Fruit fly (Drosophila melanogaster) whole organism, embryonic: ENCODE data around the gene CG16710.

Experiments
- Adf1 ChIP-seq: fragments of 200-800 bp; sonication (Bioruptor generic); IDR thresholded peaks from 2 replicates; pipeline ENCODE4 v1.3.6; 2022; ENCODE audit warnings: missing biosample characterization, missing genetic modification characterization
- Awh ChIP-seq: fragments of 200-800 bp; sonication (Bioruptor generic); IDR thresholded peaks from 2 replicates; pipeline ENCODE4, ENCODE4 v1.3.6; 2022; ENCODE audit warnings: missing biosample characterization, missing genetic modification characterization
- C15 ChIP-seq: fragments of 200-800 bp; sonication (Bioruptor generic); IDR thresholded peaks from 3 replicates; pipeline ENCODE4 v1.3.6; 2022; ENCODE audit warnings: missing biosample characterization, missing genetic modification characterization
- CG11093 ChIP-seq: fragments of 200-800 bp; sonication (Bioruptor generic); IDR thresholded peaks from 3 replicates; pipeline ENCODE4 v1.3.6; 2022; ENCODE audit warnings: missing biosample characterization, missing genetic modification characterization
- CG11456 ChIP-seq: fragments of 200-800 bp; sonication (Bioruptor generic); IDR thresholded peaks from 3 replicates; pipeline ENCODE4 v1.3.6; 2022; ENCODE audit warnings: missing biosample characterization, missing genetic modification characterization
- CG16813 ChIP-seq: fragments of 200-800 bp; sonication (Bioruptor generic); IDR thresholded peaks from 3 replicates; pipeline ENCODE4 v1.3.6; 2022; ENCODE audit warnings: missing biosample characterization, missing genetic modification characterization; ENCODE audit not compliant: partially characterized antibody
- CG16815 ChIP-seq: fragments of 200-800 bp; sonication (Bioruptor generic); optimal IDR thresholded peaks from 3 replicates; lab custom pipeline; 2017; ENCODE audit warnings: missing biosample characterization, mild to moderate bottlenecking, missing genetic modification characterization
- CG16863 ChIP-seq: fragments of 200-800 bp; sonication (Bioruptor generic); optimal IDR thresholded peaks from 3 replicates; lab custom pipeline; 2016; ENCODE audit warnings: missing biosample characterization, missing genetic modification characterization
- CG17361 ChIP-seq: fragments of 200-800 bp; sonication (Bioruptor generic); IDR thresholded peaks from 3 replicates; pipeline ENCODE4 v1.3.6; 2022; ENCODE audit warnings: missing biosample characterization, missing genetic modification characterization
- CG18599 ChIP-seq: fragments of 200-800 bp; sonication (Bioruptor generic); optimal IDR thresholded peaks from 3 replicates; lab custom pipeline; 2017; ENCODE audit warnings: missing biosample characterization, missing genetic modification characterization, mild to moderate bottlenecking, moderate library complexity, missing genetic modification reagents
- CG2202 ChIP-seq: fragments of 200-800 bp; sonication (Bioruptor generic); optimal IDR thresholded peaks from 2 replicates; lab custom pipeline; 2018; ENCODE audit warnings: missing biosample characterization, mild to moderate bottlenecking, missing genetic modification characterization
- CG3065 ChIP-seq: fragments of 200-800 bp; sonication (Bioruptor generic); optimal IDR thresholded peaks from 2 replicates; lab custom pipeline; 2016; ENCODE audit warnings: missing biosample characterization, missing genetic modification characterization
- CG34422 ChIP-seq: fragments of 200-800 bp; sonication (Bioruptor generic); IDR thresholded peaks from 3 replicates; pipeline ENCODE4 v1.3.6; 2022; ENCODE audit warnings: missing biosample characterization, missing genetic modification characterization
- CG4707 ChIP-seq: fragments of 200-800 bp; sonication (Bioruptor generic); optimal IDR thresholded peaks from 2 replicates; lab custom pipeline; 2018; ENCODE audit warnings: missing biosample characterization, mild to moderate bottlenecking, missing genetic modification characterization, moderate library complexity
- CG4854 ChIP-seq: fragments of 200-800 bp; sonication (Bioruptor generic); optimal IDR thresholded peaks from 2 replicates; lab custom pipeline; 2016; ENCODE audit warnings: missing biosample characterization, missing genetic modification characterization, inconsistent platforms
- CG7928 ChIP-seq: fragments of 200-800 bp; sonication (Bioruptor generic); optimal IDR thresholded peaks from 2 replicates; lab custom pipeline; 2017; ENCODE audit warnings: missing biosample characterization, mild to moderate bottlenecking, missing genetic modification characterization
- CG8359 ChIP-seq: fragments of 200-800 bp; sonication (Bioruptor generic); optimal IDR thresholded peaks from 2 replicates; lab custom pipeline; 2017; ENCODE audit warnings: missing biosample characterization, mild to moderate bottlenecking, missing genetic modification characterization, borderline replicate concordance
- CG8388 ChIP-seq: fragments of 200-800 bp; sonication (Bioruptor generic); optimal IDR thresholded peaks from 2 replicates; lab custom pipeline; 2019; ENCODE audit warnings: missing biosample characterization, mild to moderate bottlenecking, missing genetic modification characterization, moderate library complexity
- CG8765 ChIP-seq: fragments of 200-800 bp; sonication (Bioruptor generic); IDR thresholded peaks from 2 replicates; pipeline ENCODE4 v1.3.6; 2022; ENCODE audit warnings: missing biosample characterization, missing genetic modification characterization
- CG8924 ChIP-seq: fragments of 200-800 bp; optimal IDR thresholded peaks from 3 replicates; lab custom pipeline; 2019; ENCODE audit warnings: missing biosample characterization, mild to moderate bottlenecking, missing genetic modification characterization, moderate library complexity
- Deaf1 ChIP-seq: fragments of 200-800 bp; optimal IDR thresholded peaks from 3 replicates; lab custom pipeline; 2019; ENCODE audit warnings: missing biosample characterization, mild to moderate bottlenecking, missing genetic modification characterization, moderate library complexity
- Dll ChIP-seq: fragments of 200-800 bp; sonication (Bioruptor generic); IDR thresholded peaks from 4 replicates; pipeline ENCODE4 v1.3.6; 2022; ENCODE audit warnings: missing biosample characterization, missing genetic modification characterization; ENCODE audit not compliant: partially characterized antibody
- E2f2 ChIP-seq: fragments of 200-800 bp; sonication (Bioruptor generic); IDR thresholded peaks from 2 replicates; pipeline ENCODE4 v1.3.6; 2022; ENCODE audit warnings: missing biosample characterization, missing genetic modification characterization
- HLH3B ChIP-seq: fragments of 200-800 bp; sonication (Bioruptor generic); IDR thresholded peaks from 2 replicates; pipeline ENCODE4 v1.3.6; 2022; ENCODE audit warnings: missing biosample characterization, missing genetic modification characterization
- HmgZ ChIP-seq: fragments of 200-800 bp; sonication (Bioruptor generic); optimal IDR thresholded peaks from 2 replicates; lab custom pipeline; 2018; ENCODE audit warnings: missing biosample characterization, mild to moderate bottlenecking, missing genetic modification characterization
- MTF-1 ChIP-seq: fragments of 200-800 bp; sonication (Bioruptor generic); optimal IDR thresholded peaks from 2 replicates; lab custom pipeline; 2018; ENCODE audit warnings: missing biosample characterization, mild to moderate bottlenecking, missing genetic modification characterization, borderline replicate concordance
- Mrtf ChIP-seq: fragments of 200-800 bp; sonication (Bioruptor generic); IDR thresholded peaks from 3 replicates; pipeline ENCODE4 v1.3.6; 2022; ENCODE audit warnings: missing biosample characterization, missing genetic modification characterization
- Ptx1 ChIP-seq: fragments of 200-800 bp; sonication (Bioruptor generic); IDR thresholded peaks from 2 replicates; pipeline ENCODE4 v1.3.6; 2022; ENCODE audit warnings: missing biosample characterization, missing genetic modification characterization
- Ravus ChIP-seq: fragments of 200-800 bp; sonication (Bioruptor generic); IDR thresholded peaks from 2 replicates; pipeline ENCODE4 v1.3.6; 2022; ENCODE audit warnings: missing biosample characterization, missing genetic modification characterization
- Trl ChIP-seq, 3 experiments: fragments of >200 bp in 2 of 3; fragments of 200-800 bp in 1 of 3; sonication (Bioruptor generic) in 1 of 3; optimal IDR thresholded peaks; 2 replicates in 1 of 3; 3 replicates in 2 of 3; lab custom pipeline; 2016 to 2017; ENCODE audit warnings: missing biosample characterization in 1 of 3, missing genetic modification characterization in 1 of 3
- Usf ChIP-seq: fragments of 200-800 bp; sonication (Bioruptor generic); optimal IDR thresholded peaks from 2 replicates; lab custom pipeline; 2017; ENCODE audit warnings: missing genotype, missing biosample characterization, missing genetic modification characterization
- bab2 ChIP-seq: fragments of 200-800 bp; sonication (Bioruptor generic); optimal IDR thresholded peaks from 2 replicates; lab custom pipeline; 2016; ENCODE audit warnings: missing biosample characterization, missing genetic modification characterization
- bcd ChIP-seq: fragments of 200-800 bp; sonication (Bioruptor generic); optimal IDR thresholded peaks from 2 replicates; lab custom pipeline; 2017; ENCODE audit warnings: missing biosample characterization, mild to moderate bottlenecking, missing genetic modification characterization
- bsh ChIP-seq, 2 experiments: fragments of 200-800 bp; sonication (Bioruptor generic); optimal IDR thresholded peaks; 2 replicates each; lab custom pipeline; 2017 to 2018; ENCODE audit warnings: mild to moderate bottlenecking in 2 of 2, missing biosample characterization in 2 of 2, missing genetic modification characterization in 2 of 2, moderate library complexity in 1 of 2
- croc ChIP-seq: fragments of 200-800 bp; sonication (Bioruptor generic); conservative IDR thresholded peaks from 3 replicates; pipeline ENCODE4 v1.3.6; 2022; ENCODE audit warnings: missing biosample characterization, missing genetic modification characterization
- cwo ChIP-seq: fragments of 200-800 bp; sonication (Bioruptor generic); optimal IDR thresholded peaks from 3 replicates; lab custom pipeline; 2017; ENCODE audit warnings: missing biosample characterization, missing genetic modification characterization, mild to moderate bottlenecking, moderate library complexity, missing genetic modification reagents
- danr ChIP-seq: fragments of 200-800 bp; sonication (Bioruptor generic); IDR thresholded peaks from 2 replicates; pipeline ENCODE4 v1.3.6; 2022; ENCODE audit warnings: missing biosample characterization, missing genetic modification characterization
- dmrt11E ChIP-seq: fragments of 200-800 bp; sonication (Bioruptor generic); optimal IDR thresholded peaks from 3 replicates; lab custom pipeline; 2018; ENCODE audit warnings: missing biosample characterization, mild to moderate bottlenecking, missing genetic modification characterization, moderate library complexity
- esg ChIP-seq: fragments of 200-800 bp; sonication (Bioruptor generic); conservative IDR thresholded peaks from 2 replicates; pipeline ENCODE4 v1.3.6; 2022; ENCODE audit warnings: missing biosample characterization, missing genetic modification characterization
- gce ChIP-seq: fragments of 200-800 bp; sonication (Bioruptor generic); IDR thresholded peaks from 3 replicates; pipeline ENCODE4 v1.3.6; 2022; ENCODE audit warnings: missing biosample characterization, missing genetic modification characterization
- h ChIP-seq: fragments of >200 bp; optimal IDR thresholded peaks from 2 replicates; lab custom pipeline; 2017
- hbn ChIP-seq: fragments of 200-800 bp; sonication (Bioruptor generic); IDR thresholded peaks from 2 replicates; pipeline ENCODE4 v1.3.6; 2022; ENCODE audit warnings: missing biosample characterization, missing genetic modification characterization; ENCODE audit not compliant: partially characterized antibody
- mirr ChIP-seq: fragments of 200-800 bp; sonication (Bioruptor generic); optimal IDR thresholded peaks from 3 replicates; lab custom pipeline; 2018; ENCODE audit warnings: missing biosample characterization, mild to moderate bottlenecking, missing genetic modification characterization
- mld ChIP-seq: fragments of 200-800 bp; sonication (Bioruptor generic); IDR thresholded peaks from 3 replicates; pipeline ENCODE4 v1.3.6; 2022; ENCODE audit warnings: missing biosample characterization, missing genetic modification characterization; ENCODE audit not compliant: partially characterized antibody
- nerfin-1 ChIP-seq: fragments of 200-800 bp; sonication (Bioruptor generic); optimal IDR thresholded peaks from 3 replicates; lab custom pipeline; 2019; ENCODE audit warnings: missing biosample characterization, mild to moderate bottlenecking, missing genetic modification characterization, moderate library complexity
- slbo ChIP-seq: fragments of 200-800 bp; sonication (Bioruptor generic); IDR thresholded peaks from 2 replicates; pipeline ENCODE4 v1.3.6; 2022; ENCODE audit warnings: missing biosample characterization, missing genetic modification characterization
- tup ChIP-seq: fragments of 200-800 bp; sonication (Bioruptor generic); optimal IDR thresholded peaks from 2 replicates; lab custom pipeline; 2016; ENCODE audit warnings: missing biosample characterization, mild to moderate bottlenecking, missing genetic modification characterization, moderate library complexity
- usp ChIP-seq: fragments of >200 bp; optimal IDR thresholded peaks from 2 replicates; lab custom pipeline; 2017; ENCODE audit warnings: missing biosample characterization, missing genetic modification characterization

Gene CG16710

DNA sequence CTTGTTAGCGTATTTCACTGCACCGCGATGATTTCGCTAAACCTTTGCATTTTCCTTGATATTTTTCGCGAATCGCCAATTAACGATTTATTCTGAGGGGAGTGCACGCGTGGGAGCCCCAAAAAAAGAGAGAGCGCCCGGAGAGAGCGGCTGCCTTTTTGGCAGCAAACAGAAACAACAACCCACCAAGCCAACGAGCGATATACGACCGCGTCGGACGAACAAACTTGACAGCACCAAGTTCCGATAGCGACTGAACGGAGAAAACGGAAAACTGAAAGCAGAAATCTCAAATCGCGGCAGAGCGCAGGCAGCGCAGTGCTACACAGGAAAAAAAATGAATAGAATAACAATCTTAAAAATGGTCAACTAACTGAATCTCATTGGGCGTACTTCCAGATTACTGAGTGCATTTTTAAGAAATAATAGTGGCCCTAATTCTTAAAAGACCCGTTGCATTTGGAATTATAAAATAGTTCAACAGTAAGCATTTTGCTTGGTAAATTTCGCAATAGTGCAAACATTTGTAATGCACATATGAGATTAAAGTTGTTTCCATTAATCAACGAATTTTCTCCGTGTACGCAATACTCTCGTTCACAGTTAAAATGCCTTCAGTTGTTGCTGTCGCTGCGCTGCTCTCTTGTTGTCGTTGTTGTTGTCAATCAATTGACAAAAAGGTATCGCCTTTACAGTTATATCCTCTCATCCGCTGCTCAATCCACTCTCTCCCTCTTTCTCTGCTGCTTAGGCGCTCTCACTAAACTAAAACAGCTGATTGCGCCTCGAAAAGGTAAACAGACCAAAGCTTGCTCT is 12.7 kb upstream of the CG16710 start, which contains the start of gene CG31145 (continued):
- TF ChIP-seq HLH3B (peak; percentile 99), CG7928 (peak; percentile 86), Dll (GFP tag; lab: Robert Waterston, UW) (no peak), CG8765 (GFP tag; lab: Robert Waterston, UW) (peak; percentile 93), croc (GFP tag; lab: Robert Waterston, UW) (peak; percentile 99), CG8359 (peak; percentile 96), HmgZ (tag; lab: Kevin White, UChicago) (peak; percentile 100), E2f2 (GFP tag; lab: Robert Waterston, UW) (peak; percentile 92), CG16813 (0 out of 3 replicates have a peak, but pooled peaks have one; percentile 24), bsh (GFP tag; optimal IDR thresholded peaks at IDR 0.05; lab: Kevin White, UChicago) (peak; percentile 99), usp (GFP tag; lab: Kevin White, UChicago) (no peak), slbo (GFP tag; lab: Robert Waterston, UW) (peak; percentile 99), CG4854 (GFP tag; lab: Kevin White, UChicago) (peak; percentile 99), CG17361 (GFP tag; lab: Robert Waterston, UW) (peak; percentile 100), mld (GFP tag; lab: Robert Waterston, UW) (peak; percentile 56; the same call in 1 of the 3 replicates), h (lab: Kevin White, UChicago) (no peak), Awh (GFP tag; lab: Robert Waterston, UW) (peak; percentile 98), CG3065 (GFP tag; lab: Kevin White, UChicago) (peak; percentile 99), CG11456 (GFP tag; lab: Robert Waterston, UW) (peak; percentile 99), Deaf1 (peak; percentile 92), nerfin-1 (tag; lab: Kevin White, UChicago) (peak; percentile 98), danr (peak; percentile 99), Usf (peak; percentile 99), CG2202 (tag; lab: Kevin White, UChicago) (peak; percentile 96), bcd (GFP tag; lab: Kevin White, UChicago) (peak; percentile 100), CG8924 (tag; lab: Kevin White, UChicago) (peak; percentile 100), dmrt11E (tag; lab: Kevin White, UChicago) (peak; percentile 94), Trl (optimal IDR thresholded peaks at IDR 0.05; lab: Kevin White, UChicago) (peak; percentile 87 to 96), Trl (GFP tag; optimal IDR thresholded peaks at IDR 0.05; lab: Kevin White, UChicago) (peak; percentile 99), CG16815 (GFP tag; lab: Kevin White, UChicago) (peak; percentile 99), esg (peak; percentile 99), mirr (peak; percentile 97), gce (GFP tag; lab: Robert Waterston, UW) (peak; percentile 97), bab2 (peak; percentile 100), cwo (peak; percentile 99), Mrtf (GFP tag; lab: Robert Waterston, UW) (peak; percentile 98), C15 (GFP tag; lab: Robert Waterston, UW) (peak; percentile 97), CG16863 (GFP tag; lab: Kevin White, UChicago) (peak; percentile 99), CG4707 (GFP tag; lab: Kevin White, UChicago) (peak; percentile 95), hbn (GFP tag; lab: Robert Waterston, UW) (no peak; the same call in 1 of the 2 replicates), Ravus (GFP tag; lab: Robert Waterston, UW) (peak; percentile 98), tup (GFP tag; lab: Kevin White, UChicago) (peak; percentile 99), Ptx1 (GFP tag; lab: Robert Waterston, UW) (peak; percentile 99), Adf1 (GFP tag; lab: Robert Waterston, UW) (peak; percentile 97), CG18599 (GFP tag; lab: Kevin White, UChicago) (peak; percentile 100), CG11093 (GFP tag; lab: Robert Waterston, UW) (peak; percentile 99), CG8388 (GFP tag; lab: Kevin White, UChicago) (peak; percentile 99), MTF-1 (peak; percentile 93), CG34422 (GFP tag; lab: Robert Waterston, UW) (peak; percentile 99)
